Worm (Caenorhabditis elegans) whole organism, L4 larva: Measurements from ENCODE around the gene tyra-3.

Experiments
- aly-2 ChIP-seq: sonication (generic microtip); optimal IDR thresholded peaks from 2 replicates; lab custom pipeline; 2018; ENCODE audit warnings: missing biosample characterization, missing genetic modification characterization
- unc-62 ChIP-seq, 3 experiments: fragments of 150-350 bp in 1 of 3; sonication (generic microtip); optimal IDR thresholded peaks in 2 of 3; peaks in 1 of 3; 1 replicate in 1 of 3; 2 replicates in 2 of 3; lab custom pipeline; 2014 to 2017; ENCODE audit warnings: missing biosample characterization in 3 of 3, missing genetic modification characterization in 3 of 3, missing genetic modification reagents in 3 of 3, missing genotype in 1 of 3

DNA sequence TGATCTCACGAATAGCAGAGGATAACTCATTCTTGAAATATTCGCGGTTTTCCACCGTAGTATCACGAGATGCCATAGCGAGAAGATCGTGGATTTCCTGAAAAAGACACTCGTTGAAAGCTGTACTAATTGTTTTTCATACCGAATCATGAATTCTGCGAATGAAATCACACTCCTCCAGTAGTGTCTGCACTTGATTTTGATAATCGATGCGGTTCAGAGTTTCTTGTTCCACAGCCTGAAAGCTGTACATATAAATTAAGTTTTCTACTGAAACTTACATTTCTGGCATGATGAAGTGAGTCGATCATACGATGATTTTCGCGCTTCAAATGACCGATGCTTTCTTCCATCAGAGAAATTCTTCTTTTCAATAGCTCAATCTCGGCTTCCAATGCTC is 33.4 kb upstream of the tyra-3 start:
- TF ChIP-seq aly-2 (tag; lab: Kevin White, UChicago) (no peak), unc-62 (GFP tag; optimal IDR thresholded peaks at IDR 0.05 in 1 of 2; lab: Kevin White, UChicago) (peak in 1 of 2 experiments; percentile 81), unc-62 (tag; optimal IDR thresholded peaks at IDR 0.05; lab: Kevin White, UChicago) (no peak)
